Fruit fly (Drosophila melanogaster) whole organism, wandering third instar larva: ENCODE measurements around the gene Vlet.

Source experiments
- Abd-B ChIP-seq: fragments of >200 bp; optimal IDR thresholded peaks from 2 replicates; lab custom pipeline; 2017; ENCODE audit warnings: missing biosample characterization, missing genetic modification characterization
- CG32264 ChIP-seq: fragments of 200-800 bp; sonication (Bioruptor generic); optimal IDR thresholded peaks from 2 replicates; lab custom pipeline; 2016; ENCODE audit warnings: missing biosample characterization, missing genetic modification characterization
- CG9705 ChIP-seq: fragments of 200-800 bp; sonication (Bioruptor generic); optimal IDR thresholded peaks from 2 replicates; lab custom pipeline; 2018; ENCODE audit warnings: missing biosample characterization, mild to moderate bottlenecking, missing genetic modification characterization
- CrebA ChIP-seq: fragments of 200-800 bp; sonication (Bioruptor generic); optimal IDR thresholded peaks from 2 replicates; lab custom pipeline; 2016; ENCODE audit warnings: missing biosample characterization, mild to moderate bottlenecking, missing genetic modification characterization, borderline replicate concordance
- Dfd ChIP-seq: fragments of >200 bp; optimal IDR thresholded peaks from 2 replicates; lab custom pipeline; 2017; ENCODE audit warnings: missing biosample characterization, missing genetic modification characterization
- Dif ChIP-seq: fragments of 200-275, 200-300 bp; sonication (Bioruptor generic); optimal IDR thresholded peaks from 2 replicates; lab custom pipeline; 2018; ENCODE audit warnings: missing biosample characterization, missing genetic modification characterization; ENCODE audit not compliant: partially characterized antibody
- GATAd ChIP-seq: sonication (Bioruptor generic); optimal IDR thresholded peaks from 2 replicates; lab custom pipeline; 2016; ENCODE audit warnings: missing biosample characterization, missing genetic modification characterization
- HLH106 ChIP-seq: fragments of 200-800 bp; optimal IDR thresholded peaks from 3 replicates; lab custom pipeline; 2019; ENCODE audit warnings: missing biosample characterization, mild to moderate bottlenecking, missing genetic modification characterization, moderate library complexity
- Hnf4 ChIP-seq: fragments of 200-800 bp; sonication (Bioruptor generic); optimal IDR thresholded peaks from 2 replicates; lab custom pipeline; 2016; ENCODE audit warnings: missing biosample characterization, mild to moderate bottlenecking, missing genetic modification characterization
- Hr78 ChIP-seq: fragments of >200 bp; optimal IDR thresholded peaks from 2 replicates; lab custom pipeline; 2017; ENCODE audit warnings: missing biosample characterization, missing genetic modification characterization
- Hr83 ChIP-seq: fragments of 200-300 bp; sonication (Bioruptor generic); optimal IDR thresholded peaks from 2 replicates; lab custom pipeline; 2016; ENCODE audit warnings: missing biosample characterization, mild to moderate bottlenecking, missing genetic modification characterization, moderate library complexity; ENCODE audit not compliant: poor library complexity, severe bottlenecking
- Jra ChIP-seq: sonication (Bioruptor generic); optimal IDR thresholded peaks from 2 replicates; lab custom pipeline; 2016; ENCODE audit warnings: missing biosample characterization, missing genetic modification characterization
- Mio ChIP-seq: sonication (Bioruptor generic); optimal IDR thresholded peaks from 2 replicates; lab custom pipeline; 2016; ENCODE audit warnings: missing biosample characterization, missing genetic modification characterization
- Myc ChIP-seq: fragments of >200 bp; optimal IDR thresholded peaks from 2 replicates; lab custom pipeline; 2017
- N ChIP-seq: fragments of >200 bp; optimal IDR thresholded peaks from 2 replicates; lab custom pipeline; 2018; ENCODE audit warnings: missing biosample characterization, missing external identifiers, missing genetic modification characterization
- OdsH ChIP-seq: fragments of 200-800 bp; sonication (Bioruptor generic); optimal IDR thresholded peaks from 2 replicates; lab custom pipeline; 2016; ENCODE audit warnings: missing biosample characterization, mild to moderate bottlenecking, missing genetic modification characterization
- Rel ChIP-seq, 2 experiments: fragments of 200-800 bp; sonication (Bioruptor generic) in 1 of 2; optimal IDR thresholded peaks; 2 replicates in 1 of 2; 3 replicates in 1 of 2; lab custom pipeline; 2016 to 2019; ENCODE audit warnings: mild to moderate bottlenecking in 2 of 2, missing biosample characterization in 2 of 2, missing genetic modification characterization in 2 of 2, moderate library complexity in 1 of 2
- Sp1 ChIP-seq: fragments of 200-800 bp; sonication (Bioruptor generic); optimal IDR thresholded peaks from 3 replicates; lab custom pipeline; 2019; ENCODE audit warnings: missing biosample characterization, mild to moderate bottlenecking, missing genetic modification characterization, moderate library complexity
- Vsx2 ChIP-seq: fragments of 200-300, 225-300 bp; sonication (Bioruptor generic); optimal IDR thresholded peaks from 2 replicates; lab custom pipeline; 2018; ENCODE audit warnings: missing biosample characterization, missing genetic modification characterization; ENCODE audit not compliant: partially characterized antibody
- br ChIP-seq: fragments of 200-800 bp; sonication (Bioruptor generic); optimal IDR thresholded peaks from 2 replicates; lab custom pipeline; 2016; ENCODE audit warnings: missing biosample characterization, missing genetic modification characterization
- brk ChIP-seq: fragments of 200-800 bp; sonication (Bioruptor generic); optimal IDR thresholded peaks from 2 replicates; lab custom pipeline; 2016; ENCODE audit warnings: missing biosample characterization, mild to moderate bottlenecking, missing genetic modification characterization
- dl ChIP-seq, 2 experiments: fragments of 175-275, 200-275 bp in 1 of 2; fragments of 200-275 bp in 1 of 2; sonication (Bioruptor generic); optimal IDR thresholded peaks; lab custom pipeline; 2018; ENCODE audit warnings: mild to moderate bottlenecking in 2 of 2, missing biosample characterization in 2 of 2, missing genetic modification characterization in 2 of 2, moderate library complexity in 2 of 2; ENCODE audit not compliant: partially characterized antibody in 2 of 2, insufficient read depth in 1 of 2
- dmrt93B ChIP-seq: fragments of 200-800 bp; sonication (Bioruptor generic); optimal IDR thresholded peaks from 2 replicates; lab custom pipeline; 2018; ENCODE audit warnings: missing biosample characterization, mild to moderate bottlenecking, missing genetic modification characterization
- dsf ChIP-seq: sonication (Bioruptor generic); optimal IDR thresholded peaks from 2 replicates; lab custom pipeline; 2016; ENCODE audit warnings: missing biosample characterization, missing genetic modification characterization, borderline replicate concordance
- foxo ChIP-seq, 2 experiments: fragments of 200-800 bp; sonication (Bioruptor generic); optimal IDR thresholded peaks; 2 replicates in 1 of 2; 3 replicates in 1 of 2; lab custom pipeline; 2016 to 2017; ENCODE audit warnings: missing biosample characterization in 2 of 2, missing genetic modification characterization in 2 of 2
- fru ChIP-seq: fragments of 200-800 bp; sonication (Bioruptor generic); optimal IDR thresholded peaks from 3 replicates; lab custom pipeline; 2016; ENCODE audit warnings: missing biosample characterization, mild to moderate bottlenecking, missing genetic modification characterization
- h ChIP-seq: fragments of 200-800 bp; sonication (Bioruptor generic); optimal IDR thresholded peaks from 3 replicates; lab custom pipeline; 2016; ENCODE audit warnings: missing biosample characterization, mild to moderate bottlenecking, missing genetic modification characterization
- jim ChIP-seq: fragments of 175-275, 200-325 bp; sonication (Bioruptor generic); optimal IDR thresholded peaks from 2 replicates; lab custom pipeline; 2016; ENCODE audit warnings: missing biosample characterization, mild to moderate bottlenecking, missing genetic modification characterization
- lola ChIP-seq: fragments of >200 bp; optimal IDR thresholded peaks from 2 replicates; lab custom pipeline; 2017; ENCODE audit warnings: missing biosample characterization, missing genetic modification characterization
- pan ChIP-seq: fragments of >200 bp; optimal IDR thresholded peaks from 2 replicates; lab custom pipeline; 2017
- psq ChIP-seq: fragments of 200-800 bp; sonication (Bioruptor generic); optimal IDR thresholded peaks from 3 replicates; lab custom pipeline; 2017; ENCODE audit warnings: missing biosample characterization, mild to moderate bottlenecking, missing genetic modification characterization, moderate library complexity
- rgr ChIP-seq: fragments of 200-800 bp; sonication (Bioruptor generic); optimal IDR thresholded peaks from 3 replicates; lab custom pipeline; 2016; ENCODE audit warnings: missing biosample characterization, mild to moderate bottlenecking, missing genetic modification characterization
- sage ChIP-seq: fragments of 200-800 bp; sonication (Bioruptor generic); optimal IDR thresholded peaks from 2 replicates; lab custom pipeline; 2016; ENCODE audit warnings: missing biosample characterization, mild to moderate bottlenecking, missing genetic modification characterization
- sv ChIP-seq: fragments of 200-800 bp; sonication (Bioruptor generic); optimal IDR thresholded peaks from 3 replicates; lab custom pipeline; 2016; ENCODE audit warnings: missing biosample characterization, missing genetic modification characterization
- tai ChIP-seq: sonication (Bioruptor generic); optimal IDR thresholded peaks from 2 replicates; lab custom pipeline; 2016; ENCODE audit warnings: missing biosample characterization, missing genetic modification characterization
- usp ChIP-seq: fragments of >200 bp; optimal IDR thresholded peaks from 2 replicates; lab custom pipeline; 2017; ENCODE audit warnings: missing biosample characterization, missing genetic modification characterization
- woc ChIP-seq: sonication (Bioruptor generic); optimal IDR thresholded peaks from 2 replicates; lab custom pipeline; 2016; ENCODE audit warnings: missing biosample characterization, mild to moderate bottlenecking, missing genetic modification characterization

The Vlet gene

DNA sequence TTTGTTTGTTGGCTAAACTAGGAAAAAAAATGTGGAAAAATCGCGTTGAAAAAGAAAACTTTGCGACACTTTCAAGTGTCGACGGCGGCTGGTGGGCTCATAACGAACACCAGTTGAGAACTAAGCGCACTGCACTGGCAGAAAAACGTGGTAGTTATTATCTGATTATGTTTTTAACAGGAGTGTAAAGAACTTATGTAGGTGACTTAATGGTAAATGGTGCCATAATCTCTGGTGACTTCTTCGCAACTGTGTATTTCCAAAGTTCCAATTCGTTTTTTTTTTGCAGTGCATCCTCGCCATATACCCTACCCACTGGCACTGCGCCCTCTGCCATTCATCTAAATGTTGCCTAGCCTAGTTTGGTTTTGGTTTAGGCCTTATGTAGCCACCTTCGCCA, 25.4 kb downstream of the Vlet start:
- no peak for TF ChIP-seq N (GFP tag; lab: Kevin White, UChicago)
- no peak for TF ChIP-seq Abd-B
- no peak for TF ChIP-seq Rel (GFP tag; optimal IDR thresholded peaks at IDR 0.05; lab: Kevin White, UChicago)
- no peak for TF ChIP-seq Rel (tag; optimal IDR thresholded peaks at IDR 0.05; lab: Kevin White, UChicago)
- TF ChIP-seq GATAd (GFP tag; lab: Kevin White, UChicago), result no peak
- TF ChIP-seq pan (lab: Kevin White, UChicago), result no peak
- TF ChIP-seq Dfd (GFP tag; lab: Kevin White, UChicago), result no peak
- TF ChIP-seq Hnf4 (GFP tag; lab: Kevin White, UChicago), result no peak
- TF ChIP-seq Jra, result no peak
- TF ChIP-seq usp, result no peak
- TF ChIP-seq Hr78, result no peak
- TF ChIP-seq HLH106, result no peak
- no peak for TF ChIP-seq woc (GFP tag; lab: Kevin White, UChicago)

DNA sequence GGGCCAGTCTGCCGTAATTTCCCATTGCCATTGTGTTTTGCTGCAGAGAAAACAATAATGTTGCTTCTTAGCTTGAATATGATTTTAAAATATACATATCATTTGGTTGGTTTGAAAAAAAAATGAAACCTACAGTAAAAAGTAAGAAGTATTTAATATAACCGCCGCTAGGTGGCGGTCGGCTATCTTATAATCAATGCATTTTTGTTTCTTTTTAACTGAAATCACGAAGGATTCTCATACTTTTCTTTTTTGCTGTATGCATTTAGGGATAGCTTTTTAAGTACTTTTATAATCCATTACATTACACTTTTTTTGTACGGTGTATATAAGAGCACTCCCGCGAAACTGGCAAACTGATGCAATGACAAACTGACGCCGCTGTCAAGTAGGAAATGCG, 27.0 kb downstream of the Vlet start:
- TF ChIP-seq Dif (no peak), Vsx2 (GFP tag; lab: Kevin White, UChicago) (no peak), usp (no peak), psq (GFP tag; lab: Kevin White, UChicago) (no peak), Dfd (GFP tag; lab: Kevin White, UChicago) (no peak), Myc (lab: Kevin White, UChicago) (no peak), GATAd (GFP tag; lab: Kevin White, UChicago) (no peak), sage (no peak), dmrt93B (GFP tag; lab: Kevin White, UChicago) (no peak)

DNA sequence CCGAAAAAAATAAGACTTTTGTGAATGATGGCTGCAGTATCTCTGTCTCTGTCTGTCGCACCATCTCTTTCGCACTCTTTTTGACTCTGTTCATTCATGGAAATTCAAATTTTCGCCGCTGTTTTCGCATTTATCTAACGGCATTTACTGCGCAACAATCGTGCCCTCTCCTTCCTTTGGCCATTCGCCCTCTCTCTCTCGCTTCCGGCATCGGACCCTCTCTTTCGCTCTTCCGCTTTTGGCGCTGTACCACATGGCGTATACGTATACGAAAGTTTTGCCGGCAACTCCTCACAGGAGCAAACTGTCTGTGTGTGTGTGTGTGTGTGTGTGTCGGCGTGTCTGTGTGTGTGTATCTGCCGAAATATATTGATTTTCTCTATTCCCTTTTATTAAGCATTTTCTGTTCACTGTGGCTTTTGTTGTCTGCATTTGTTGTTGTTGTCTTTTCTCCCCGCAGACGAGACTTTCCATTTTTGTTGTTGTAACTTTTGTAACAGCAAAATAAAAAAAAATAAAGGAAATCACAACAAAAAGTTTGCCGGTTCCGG, 33.8 kb downstream of the Vlet start:
- TF ChIP-seq tai (no peak), dmrt93B (GFP tag; lab: Kevin White, UChicago) (no peak), dsf (no peak), br (no peak), h (no peak), Rel (GFP tag; optimal IDR thresholded peaks at IDR 0.05; lab: Kevin White, UChicago) (no peak), Rel (tag; optimal IDR thresholded peaks at IDR 0.05; lab: Kevin White, UChicago) (no peak), psq (GFP tag; lab: Kevin White, UChicago) (no peak), dl (GFP tag; optimal IDR thresholded peaks at IDR 0.05; lab: Kevin White, UChicago; ENCODE audit: insufficient read depth in 1 of 2, partially characterized antibody in 2 of 2) (no peak), jim (GFP tag; lab: Kevin White, UChicago) (no peak), Hr83 (GFP tag; lab: Kevin White, UChicago) (no peak), Mio (GFP tag; lab: Kevin White, UChicago) (no peak), Hnf4 (GFP tag; lab: Kevin White, UChicago) (no peak), GATAd (GFP tag; lab: Kevin White, UChicago) (no peak), Myc (lab: Kevin White, UChicago) (no peak), Jra (no peak), CG9705 (GFP tag; lab: Kevin White, UChicago) (no peak), lola (GFP tag; lab: Kevin White, UChicago) (no peak), pan (lab: Kevin White, UChicago) (no peak), foxo (GFP tag; optimal IDR thresholded peaks at IDR 0.05; lab: Kevin White, UChicago) (no peak), CG32264 (GFP tag; lab: Kevin White, UChicago) (no peak)

DNA sequence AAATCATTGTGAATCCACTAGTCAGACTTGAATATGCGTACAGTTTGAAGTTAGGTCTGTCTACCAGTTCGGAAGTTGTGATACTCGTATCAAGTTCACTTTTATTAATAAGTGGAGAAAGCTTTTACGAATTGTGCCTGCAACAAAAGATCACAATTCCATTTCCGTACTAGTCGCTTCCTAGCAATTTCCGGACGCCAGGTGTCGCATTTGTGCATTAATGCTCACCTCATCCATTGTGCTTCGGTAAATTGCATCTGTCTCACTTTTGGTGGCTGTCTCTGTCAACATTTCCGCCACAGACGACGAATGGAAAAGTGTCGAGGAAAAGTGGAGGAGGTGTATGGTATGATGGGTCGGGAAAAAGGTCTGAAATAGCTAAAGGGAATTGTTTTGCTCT, 35.2 kb downstream of the Vlet start:
- no peak for TF ChIP-seq Myc (lab: Kevin White, UChicago)
- no peak for TF ChIP-seq h
- no peak for TF ChIP-seq lola (GFP tag; lab: Kevin White, UChicago)
- TF ChIP-seq usp, result no peak
- TF ChIP-seq brk, result no peak
- no peak for TF ChIP-seq fru (GFP tag; lab: Kevin White, UChicago)
- TF ChIP-seq sv (GFP tag; lab: Kevin White, UChicago), result no peak
- TF ChIP-seq Sp1 (GFP tag; lab: Kevin White, UChicago), result no peak
- TF ChIP-seq dl (GFP tag; optimal IDR thresholded peaks at IDR 0.05; lab: Kevin White, UChicago; ENCODE audit: insufficient read depth in 1 of 2, partially characterized antibody in 2 of 2), result no peak
- TF ChIP-seq CrebA (GFP tag; lab: Kevin White, UChicago), result no peak
- no peak for TF ChIP-seq Hr83 (GFP tag; lab: Kevin White, UChicago)
- no peak for TF ChIP-seq rgr (GFP tag; lab: Kevin White, UChicago)
- no peak for TF ChIP-seq CG32264 (GFP tag; lab: Kevin White, UChicago)
- TF ChIP-seq foxo (GFP tag; optimal IDR thresholded peaks at IDR 0.05; lab: Kevin White, UChicago), result no peak
- TF ChIP-seq OdsH (GFP tag; lab: Kevin White, UChicago), result no peak
- no peak for TF ChIP-seq dsf
